Worm (Caenorhabditis elegans) whole organism, mixed stage, embryonic: ENCODE measurements around the gene ZK1037.6.

Experiments
- M03D4.4 ChIP-seq: sonication (generic microtip); optimal IDR thresholded peaks from 2 replicates; lab custom pipeline; 2017; ENCODE audit warnings: mild to moderate bottlenecking, missing genetic modification characterization, missing compliant biosample characterization
- bed-3 ChIP-seq: fragments of 200-800 bp; sonication (Bioruptor generic); optimal IDR thresholded peaks from 3 replicates; lab custom pipeline; 2018; ENCODE audit warnings: mild to moderate bottlenecking, missing genetic modification characterization, moderate library complexity, missing compliant biosample characterization
- blmp-1 ChIP-seq: fragments of 150-350 bp; optimal IDR thresholded peaks from 2 replicates; lab custom pipeline; 2014; ENCODE audit warnings: missing biosample characterization, missing genetic modification characterization
- ceh-39 ChIP-seq: fragments of 150-350 bp; optimal IDR thresholded peaks from 2 replicates; lab custom pipeline; 2014; ENCODE audit warnings: missing biosample characterization, missing genetic modification characterization
- ceh-43 ChIP-seq: fragments of 200-800 bp; sonication (Bioruptor generic); optimal IDR thresholded peaks from 2 replicates; lab custom pipeline; 2018; ENCODE audit warnings: mild to moderate bottlenecking, missing genetic modification characterization, moderate library complexity, missing compliant biosample characterization
- ceh-83 ChIP-seq: fragments of 200-800 bp; sonication (Bioruptor generic); optimal IDR thresholded peaks from 2 replicates; lab custom pipeline; 2018; ENCODE audit warnings: mild to moderate bottlenecking, missing genetic modification characterization, missing compliant biosample characterization
- ces-1 ChIP-seq: fragments of 150-350 bp; optimal IDR thresholded peaks from 2 replicates; lab custom pipeline; 2014; ENCODE audit warnings: missing biosample characterization, missing genetic modification reagents, missing genetic modification characterization
- cnd-1 ChIP-seq: fragments of 200-800 bp; sonication (Bioruptor generic); optimal IDR thresholded peaks from 2 replicates; lab custom pipeline; 2018; ENCODE audit warnings: mild to moderate bottlenecking, missing genetic modification characterization, missing compliant biosample characterization
- elt-3 ChIP-seq: fragments of 150-350 bp; optimal IDR thresholded peaks from 2 replicates; lab custom pipeline; 2014; ENCODE audit warnings: missing biosample characterization, missing genetic modification characterization
- flh-1 ChIP-seq: fragments of 200-800 bp; sonication (Bioruptor generic); optimal IDR thresholded peaks from 2 replicates; lab custom pipeline; 2018; ENCODE audit warnings: mild to moderate bottlenecking, missing genetic modification characterization, moderate library complexity, missing compliant biosample characterization
- ham-2 ChIP-seq: fragments of 200-800 bp; sonication (Bioruptor generic); optimal IDR thresholded peaks from 2 replicates; lab custom pipeline; 2018; ENCODE audit warnings: mild to moderate bottlenecking, missing genetic modification characterization, missing compliant biosample characterization
- hlh-1 ChIP-seq: fragments of 150-350 bp; optimal IDR thresholded peaks from 2 replicates; lab custom pipeline; 2014; ENCODE audit warnings: missing biosample characterization, missing genetic modification reagents, missing genetic modification characterization
- lin-13 ChIP-seq: fragments of 150-350 bp; optimal IDR thresholded peaks from 2 replicates; lab custom pipeline; 2014; ENCODE audit warnings: missing biosample characterization, missing genetic modification characterization
- lin-32 ChIP-seq: fragments of 200-800 bp; sonication (Bioruptor generic); optimal IDR thresholded peaks from 2 replicates; lab custom pipeline; 2018; ENCODE audit warnings: mild to moderate bottlenecking, missing genetic modification characterization, missing compliant biosample characterization
- lsy-2 ChIP-seq: fragments of 150-350 bp; optimal IDR thresholded peaks from 2 replicates; lab custom pipeline; 2014; ENCODE audit warnings: missing biosample characterization, missing genetic modification characterization
- mab-5 ChIP-seq: fragments of 150-350 bp; optimal IDR thresholded peaks from 2 replicates; lab custom pipeline; 2014; ENCODE audit warnings: missing biosample characterization, missing genetic modification characterization
- mls-2 ChIP-seq: sonication (generic microtip); optimal IDR thresholded peaks from 2 replicates; lab custom pipeline; 2016; ENCODE audit warnings: mild to moderate bottlenecking, missing genetic modification characterization, moderate library complexity, missing compliant biosample characterization
- nhr-12 ChIP-seq: fragments of 150-350 bp; optimal IDR thresholded peaks from 2 replicates; lab custom pipeline; 2014; ENCODE audit warnings: missing biosample characterization, missing genetic modification characterization
- nhr-2 ChIP-seq: fragments of 150-350 bp; optimal IDR thresholded peaks from 2 replicates; lab custom pipeline; 2014; ENCODE audit warnings: missing biosample characterization, missing genetic modification characterization
- nhr-237 ChIP-seq: fragments of 150-350 bp; optimal IDR thresholded peaks from 2 replicates; lab custom pipeline; 2014; ENCODE audit warnings: missing biosample characterization, missing genetic modification characterization
- nhr-28 ChIP-seq: fragments of 150-350 bp; optimal IDR thresholded peaks from 2 replicates; lab custom pipeline; 2014; ENCODE audit warnings: missing biosample characterization, missing genetic modification characterization
- nhr-76 ChIP-seq: sonication (generic microtip); optimal IDR thresholded peaks from 2 replicates; lab custom pipeline; 2017; ENCODE audit warnings: missing biosample characterization, missing genetic modification characterization
- pha-4 ChIP-seq: fragments of 150-350 bp; optimal IDR thresholded peaks from 2 replicates; lab custom pipeline; 2018; ENCODE audit warnings: missing biosample characterization, missing genetic modification reagents, missing genetic modification characterization
- sem-2 ChIP-seq: fragments of 200-800 bp; sonication (Bioruptor generic); optimal IDR thresholded peaks from 2 replicates; lab custom pipeline; 2018; ENCODE audit warnings: mild to moderate bottlenecking, missing genetic modification characterization, missing compliant biosample characterization
- sptf-1 ChIP-seq: sonication (generic microtip); optimal IDR thresholded peaks from 2 replicates; lab custom pipeline; 2017; ENCODE audit warnings: mild to moderate bottlenecking, missing genetic modification characterization, moderate library complexity, missing compliant biosample characterization
- tbx-8 ChIP-seq: fragments of 200-800 bp; sonication (Bioruptor generic); optimal IDR thresholded peaks from 2 replicates; lab custom pipeline; 2018; ENCODE audit warnings: mild to moderate bottlenecking, missing genetic modification characterization, moderate library complexity, missing compliant biosample characterization
- unc-120 ChIP-seq: sonication (generic microtip); optimal IDR thresholded peaks from 2 replicates; lab custom pipeline; 2017; ENCODE audit warnings: missing genetic modification characterization, missing compliant biosample characterization; ENCODE audit not compliant: poor library complexity, severe bottlenecking
- unc-39 ChIP-seq: fragments of 150-350 bp; optimal IDR thresholded peaks from 2 replicates; lab custom pipeline; 2014; ENCODE audit warnings: missing biosample characterization, missing genetic modification characterization
- unc-62 ChIP-seq: fragments of 150-350 bp; optimal IDR thresholded peaks from 2 replicates; lab custom pipeline; 2014; ENCODE audit warnings: missing biosample characterization, missing genetic modification reagents, missing genetic modification characterization
- zip-8 ChIP-seq: fragments of 150-350 bp; optimal IDR thresholded peaks from 2 replicates; lab custom pipeline; 2014; ENCODE audit warnings: missing biosample characterization, missing genetic modification characterization
- ztf-11 ChIP-seq: fragments of 150-350 bp; optimal IDR thresholded peaks from 2 replicates; lab custom pipeline; 2014; ENCODE audit warnings: missing biosample characterization, missing genetic modification characterization

ZK1037.6 gene

ce11 chrV:15298597-15298996 is 29.0 kb downstream of the ZK1037.6 start, which contains the start of gene cpr-3:
Gene cpr-3, minus strand, starts transcription at chrV:15298700.
- no peak for TF ChIP-seq nhr-12 (tag; lab: Kevin White, UChicago)
- no peak for TF ChIP-seq sptf-1
- no peak for TF ChIP-seq mab-5
- no peak for TF ChIP-seq mls-2
- TF ChIP-seq ceh-43 (GFP tag; lab: Kevin White, UChicago) = no peak

- TF ChIP-seq nhr-2 (tag; lab: Kevin White, UChicago) = no peak
- TF ChIP-seq flh-1 = no peak
- no peak for TF ChIP-seq hlh-1
- no peak for TF ChIP-seq elt-3 (tag; lab: Kevin White, UChicago)
- no peak for TF ChIP-seq tbx-8
- no peak for TF ChIP-seq M03D4.4 (tag; lab: Kevin White, UChicago)
- TF ChIP-seq ham-2 (GFP tag; lab: Kevin White, UChicago) = no peak
- no peak for TF ChIP-seq unc-120 (tag; lab: Kevin White, UChicago)
- TF ChIP-seq lsy-2 (tag; lab: Kevin White, UChicago) = no peak
- no peak for TF ChIP-seq pha-4
- TF ChIP-seq cnd-1 (tag; lab: Kevin White, UChicago) = no peak
- TF ChIP-seq sem-2 (GFP tag; lab: Kevin White, UChicago) = no peak
- no peak for TF ChIP-seq zip-8 (tag; lab: Kevin White, UChicago)
- TF ChIP-seq mls-2 = no peak
- no peak for TF ChIP-seq ztf-11 (tag; lab: Kevin White, UChicago)
- no peak for TF ChIP-seq lin-32
- no peak for TF ChIP-seq blmp-1 (tag; lab: Kevin White, UChicago)
- no peak for TF ChIP-seq ceh-43 (GFP tag; lab: Kevin White, UChicago)
- TF ChIP-seq nhr-12 (tag; lab: Kevin White, UChicago) = no peak
- TF ChIP-seq nhr-237 = no peak
Measured at ce11 chrV:15293865-15294264, 33.7 kb downstream of the ZK1037.6 start, which contains the start of gene str-96. Gene str-96, minus strand, starts transcription at chrV:15293965.

- TF ChIP-seq nhr-76 (no peak), ceh-43 (GFP tag; lab: Kevin White, UChicago) (no peak), unc-62 (GFP tag; lab: Kevin White, UChicago) (no peak), sptf-1 (no peak), ces-1 (GFP tag; lab: Kevin White, UChicago) (no peak), hlh-1 (no peak), mab-5 (no peak), lin-32 (no peak)
Measured at ce11 chrV:15290995-15291394, 36.6 kb downstream of the ZK1037.6 start, which contains the start of gene cyp-34A2. Gene cyp-34A2, minus strand, starts transcription at chrV:15291095.

DNA sequence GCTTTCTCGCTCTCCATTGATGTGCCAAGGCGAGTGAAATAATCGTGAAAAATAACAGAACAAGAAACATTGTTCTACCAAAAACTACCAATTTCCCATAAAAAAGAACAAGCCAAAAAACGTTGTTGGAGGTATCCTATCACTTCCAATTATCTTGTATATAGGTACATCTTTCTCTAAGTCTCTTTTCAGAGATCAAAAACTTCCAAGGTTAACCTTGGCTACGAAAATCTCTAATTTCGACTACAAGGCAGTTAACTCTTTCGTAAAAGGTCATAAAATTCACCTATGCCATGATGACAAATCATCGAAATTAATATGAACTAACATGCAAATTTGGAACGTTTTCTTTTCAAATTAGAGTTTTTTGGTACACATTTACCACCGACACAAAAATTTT is 39.7 kb downstream of the ZK1037.6 start, which contains the start of gene cyp-34A1:
Gene cyp-34A1, minus strand, starts transcription at position 101 of the 400 bp plus-strand sequence.
- TF ChIP-seq bed-3 (no peak), mab-5 (no peak), elt-3 (tag; lab: Kevin White, UChicago) (no peak), cnd-1 (tag; lab: Kevin White, UChicago) (no peak), ztf-11 (tag; lab: Kevin White, UChicago) (no peak), ceh-83 (no peak), flh-1 (no peak), pha-4 (no peak), nhr-237 (no peak), ham-2 (GFP tag; lab: Kevin White, UChicago) (no peak)

ce11 chrV:15285984-15286383 is 41.6 kb downstream of the ZK1037.6 start:
- TF ChIP-seq unc-62 (GFP tag; lab: Kevin White, UChicago) (no peak), sem-2 (GFP tag; lab: Kevin White, UChicago) (no peak), unc-39 (tag; lab: Kevin White, UChicago) (no peak), hlh-1 (no peak), nhr-28 (no peak), sptf-1 (no peak), ces-1 (GFP tag; lab: Kevin White, UChicago) (no peak), lin-32 (no peak), mab-5 (no peak), blmp-1 (tag; lab: Kevin White, UChicago) (no peak), nhr-237 (no peak), ceh-39 (tag; lab: Kevin White, UChicago) (no peak), ceh-43 (GFP tag; lab: Kevin White, UChicago) (no peak), ham-2 (GFP tag; lab: Kevin White, UChicago) (no peak), mls-2 (no peak), elt-3 (tag; lab: Kevin White, UChicago) (no peak), flh-1 (no peak), lin-13 (tag; lab: Kevin White, UChicago) (no peak), nhr-2 (tag; lab: Kevin White, UChicago) (no peak)
